Worm (Caenorhabditis elegans) whole organism, mixed stage, embryonic: ENCODE results near the gene nfx-1.

Experiments used
- M03D4.4 ChIP-seq: sonication (generic microtip); optimal IDR thresholded peaks from 2 replicates; lab custom pipeline; 2017; ENCODE audit warnings: mild to moderate bottlenecking, missing genetic modification characterization, missing compliant biosample characterization
- bed-3 ChIP-seq: fragments of 200-800 bp; sonication (Bioruptor generic); optimal IDR thresholded peaks from 3 replicates; lab custom pipeline; 2018; ENCODE audit warnings: mild to moderate bottlenecking, missing genetic modification characterization, moderate library complexity, missing compliant biosample characterization
- blmp-1 ChIP-seq: fragments of 150-350 bp; optimal IDR thresholded peaks from 2 replicates; lab custom pipeline; 2014; ENCODE audit warnings: missing biosample characterization, missing genetic modification characterization
- ceh-39 ChIP-seq: fragments of 150-350 bp; optimal IDR thresholded peaks from 2 replicates; lab custom pipeline; 2014; ENCODE audit warnings: missing biosample characterization, missing genetic modification characterization
- ceh-43 ChIP-seq: fragments of 200-800 bp; sonication (Bioruptor generic); optimal IDR thresholded peaks from 2 replicates; lab custom pipeline; 2018; ENCODE audit warnings: mild to moderate bottlenecking, missing genetic modification characterization, moderate library complexity, missing compliant biosample characterization
- ceh-83 ChIP-seq: fragments of 200-800 bp; sonication (Bioruptor generic); optimal IDR thresholded peaks from 2 replicates; lab custom pipeline; 2018; ENCODE audit warnings: mild to moderate bottlenecking, missing genetic modification characterization, missing compliant biosample characterization
- cnd-1 ChIP-seq: fragments of 200-800 bp; sonication (Bioruptor generic); optimal IDR thresholded peaks from 2 replicates; lab custom pipeline; 2018; ENCODE audit warnings: mild to moderate bottlenecking, missing genetic modification characterization, missing compliant biosample characterization
- elt-1 ChIP-seq: sonication (generic microtip); optimal IDR thresholded peaks from 2 replicates; lab custom pipeline; 2017; ENCODE audit warnings: missing genetic modification characterization, mild to moderate bottlenecking, missing compliant biosample characterization, antibody characterized with exemption, moderate library complexity, borderline replicate concordance; ENCODE audit not compliant: insufficient read depth
- elt-3 ChIP-seq: fragments of 150-350 bp; optimal IDR thresholded peaks from 2 replicates; lab custom pipeline; 2014; ENCODE audit warnings: missing biosample characterization, missing genetic modification characterization
- flh-1 ChIP-seq: fragments of 200-800 bp; sonication (Bioruptor generic); optimal IDR thresholded peaks from 2 replicates; lab custom pipeline; 2018; ENCODE audit warnings: mild to moderate bottlenecking, missing genetic modification characterization, moderate library complexity, missing compliant biosample characterization
- hlh-1 ChIP-seq: fragments of 150-350 bp; optimal IDR thresholded peaks from 2 replicates; lab custom pipeline; 2014; ENCODE audit warnings: missing biosample characterization, missing genetic modification reagents, missing genetic modification characterization
- lin-13 ChIP-seq: fragments of 150-350 bp; optimal IDR thresholded peaks from 2 replicates; lab custom pipeline; 2014; ENCODE audit warnings: missing biosample characterization, missing genetic modification characterization
- lin-32 ChIP-seq: fragments of 200-800 bp; sonication (Bioruptor generic); optimal IDR thresholded peaks from 2 replicates; lab custom pipeline; 2018; ENCODE audit warnings: mild to moderate bottlenecking, missing genetic modification characterization, missing compliant biosample characterization
- lsy-2 ChIP-seq: fragments of 150-350 bp; optimal IDR thresholded peaks from 2 replicates; lab custom pipeline; 2014; ENCODE audit warnings: missing biosample characterization, missing genetic modification characterization
- mep-1 ChIP-seq: fragments of 150-350 bp; optimal IDR thresholded peaks from 2 replicates; lab custom pipeline; 2017; ENCODE audit warnings: missing biosample characterization, missing genetic modification reagents, missing genetic modification characterization, inconsistent platforms
- mls-2 ChIP-seq: sonication (generic microtip); optimal IDR thresholded peaks from 2 replicates; lab custom pipeline; 2016; ENCODE audit warnings: mild to moderate bottlenecking, missing genetic modification characterization, moderate library complexity, missing compliant biosample characterization
- nhr-12 ChIP-seq: fragments of 150-350 bp; optimal IDR thresholded peaks from 2 replicates; lab custom pipeline; 2014; ENCODE audit warnings: missing biosample characterization, missing genetic modification characterization
- nhr-2 ChIP-seq: fragments of 150-350 bp; optimal IDR thresholded peaks from 2 replicates; lab custom pipeline; 2014; ENCODE audit warnings: missing biosample characterization, missing genetic modification characterization
- nhr-237 ChIP-seq: fragments of 150-350 bp; optimal IDR thresholded peaks from 2 replicates; lab custom pipeline; 2014; ENCODE audit warnings: missing biosample characterization, missing genetic modification characterization
- nhr-76 ChIP-seq: sonication (generic microtip); optimal IDR thresholded peaks from 2 replicates; lab custom pipeline; 2017; ENCODE audit warnings: missing biosample characterization, missing genetic modification characterization
- pha-4 ChIP-seq: fragments of 150-350 bp; optimal IDR thresholded peaks from 2 replicates; lab custom pipeline; 2018; ENCODE audit warnings: missing biosample characterization, missing genetic modification reagents, missing genetic modification characterization
- sem-2 ChIP-seq: fragments of 200-800 bp; sonication (Bioruptor generic); optimal IDR thresholded peaks from 2 replicates; lab custom pipeline; 2018; ENCODE audit warnings: mild to moderate bottlenecking, missing genetic modification characterization, missing compliant biosample characterization
- snpc-4 ChIP-seq: fragments of 150-350 bp; optimal IDR thresholded peaks from 2 replicates; lab custom pipeline; 2014; ENCODE audit warnings: missing biosample characterization, missing genetic modification characterization
- sptf-1 ChIP-seq: sonication (generic microtip); optimal IDR thresholded peaks from 2 replicates; lab custom pipeline; 2017; ENCODE audit warnings: mild to moderate bottlenecking, missing genetic modification characterization, moderate library complexity, missing compliant biosample characterization
- unc-39 ChIP-seq: fragments of 150-350 bp; optimal IDR thresholded peaks from 2 replicates; lab custom pipeline; 2014; ENCODE audit warnings: missing biosample characterization, missing genetic modification characterization
- zip-8 ChIP-seq: fragments of 150-350 bp; optimal IDR thresholded peaks from 2 replicates; lab custom pipeline; 2014; ENCODE audit warnings: missing biosample characterization, missing genetic modification characterization
- ztf-11 ChIP-seq: fragments of 150-350 bp; optimal IDR thresholded peaks from 2 replicates; lab custom pipeline; 2014; ENCODE audit warnings: missing biosample characterization, missing genetic modification characterization

nfx-1 gene

DNA sequence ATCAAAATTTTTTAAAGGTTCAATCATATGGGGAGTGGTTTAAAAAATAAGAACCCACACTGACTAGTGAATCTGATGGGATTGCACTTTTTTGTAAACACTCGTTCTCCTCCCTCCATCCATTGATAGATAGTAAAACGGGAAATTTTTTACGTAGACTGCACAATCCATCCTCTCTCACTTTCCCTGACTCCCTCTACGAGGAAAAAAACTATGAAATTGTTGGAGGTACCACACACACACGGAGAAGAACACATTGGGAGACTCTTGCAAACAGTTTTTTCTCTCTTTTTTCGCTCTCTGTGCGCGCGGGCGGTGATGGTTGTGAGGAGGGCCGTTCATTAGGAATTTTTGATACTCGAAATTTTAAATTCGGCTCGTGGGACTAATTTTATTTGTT lies 19.8 kb upstream of the nfx-1 start:
- no peak for TF ChIP-seq nhr-237
- TF ChIP-seq zip-8 (tag; lab: Kevin White, UChicago), result no peak
- no peak for TF ChIP-seq elt-1 (tag; lab: Kevin White, UChicago)
- TF ChIP-seq cnd-1 (tag; lab: Kevin White, UChicago), result no peak
- no peak for TF ChIP-seq snpc-4 (tag; lab: Kevin White, UChicago)
- TF ChIP-seq mls-2 (tag; lab: Kevin White, UChicago), result no peak
- TF ChIP-seq pha-4, result no peak
- TF ChIP-seq sem-2, result no peak
- TF ChIP-seq bed-3, result no peak
- no peak for TF ChIP-seq ceh-43 (GFP tag; lab: Kevin White, UChicago)
- TF ChIP-seq ceh-39 (tag; lab: Kevin White, UChicago), result no peak
- no peak for TF ChIP-seq ztf-11 (tag; lab: Kevin White, UChicago)
- no peak for TF ChIP-seq blmp-1 (tag; lab: Kevin White, UChicago)
- no peak for TF ChIP-seq lin-13 (tag; lab: Kevin White, UChicago)
- TF ChIP-seq lsy-2 (tag; lab: Kevin White, UChicago), result no peak
- no peak for TF ChIP-seq elt-3 (tag; lab: Kevin White, UChicago)
- no peak for TF ChIP-seq nhr-76 (tag; lab: Kevin White, UChicago)

DNA sequence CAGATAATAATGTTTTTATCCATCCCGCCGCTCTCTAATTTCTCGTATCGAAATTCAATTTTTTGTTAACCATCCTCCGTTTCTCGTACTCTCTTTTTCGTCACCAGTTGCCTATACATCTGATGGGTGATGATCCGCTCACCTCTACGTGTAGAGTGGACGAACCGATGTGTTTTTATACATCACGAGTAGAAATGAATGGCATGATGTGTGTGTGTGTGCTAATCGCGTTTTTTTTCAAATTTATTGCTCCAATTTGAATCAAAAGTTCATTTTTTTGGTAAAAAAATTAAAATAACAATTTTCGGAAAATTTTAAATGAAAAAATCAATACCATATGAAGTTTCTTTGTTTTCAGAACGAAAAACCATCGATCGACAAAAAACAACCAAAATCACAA lies 19.2 kb upstream of the nfx-1 start:
- no peak for TF ChIP-seq sptf-1 (tag; lab: Kevin White, UChicago)
- no peak for TF ChIP-seq nhr-237
- no peak for TF ChIP-seq ceh-43 (GFP tag; lab: Kevin White, UChicago)
- TF ChIP-seq lin-32 (GFP tag; lab: Kevin White, UChicago), result no peak
- TF ChIP-seq nhr-12 (tag; lab: Kevin White, UChicago), result no peak
- no peak for TF ChIP-seq ceh-83 (GFP tag; lab: Kevin White, UChicago)
- no peak for TF ChIP-seq ceh-39 (tag; lab: Kevin White, UChicago)
- TF ChIP-seq lsy-2 (tag; lab: Kevin White, UChicago), result no peak
- no peak for TF ChIP-seq nhr-2 (tag; lab: Kevin White, UChicago)
- TF ChIP-seq hlh-1 (tag; lab: Kevin White, UChicago), result no peak
- no peak for TF ChIP-seq unc-39 (tag; lab: Kevin White, UChicago)
- TF ChIP-seq pha-4, result no peak
- no peak for TF ChIP-seq ztf-11 (tag; lab: Kevin White, UChicago)
- no peak for TF ChIP-seq mls-2 (tag; lab: Kevin White, UChicago)
- no peak for TF ChIP-seq cnd-1 (tag; lab: Kevin White, UChicago)
- no peak for TF ChIP-seq mep-1

DNA sequence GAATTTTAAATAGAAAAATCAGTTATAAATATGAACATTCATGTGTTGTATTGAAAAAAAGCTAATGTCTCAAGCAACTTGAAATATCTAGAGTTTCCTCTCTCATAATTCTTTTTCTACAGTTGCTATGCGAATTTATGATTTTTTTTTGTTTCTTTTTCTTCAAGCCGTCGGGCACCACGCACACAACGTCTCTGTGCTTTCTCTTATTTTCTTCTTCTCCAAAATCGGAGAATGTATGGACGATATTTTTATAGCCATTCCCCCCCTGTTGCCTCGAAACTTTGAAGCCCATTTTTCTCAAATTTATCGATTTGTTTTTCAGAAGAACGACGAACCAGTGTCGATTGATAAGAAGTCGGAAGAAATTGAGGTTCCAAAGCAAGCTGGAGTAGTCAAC lies 18.4 kb upstream of the nfx-1 start:
- TF ChIP-seq sptf-1 (tag; lab: Kevin White, UChicago), result no peak
- no peak for TF ChIP-seq snpc-4 (tag; lab: Kevin White, UChicago)
- TF ChIP-seq ceh-43 (GFP tag; lab: Kevin White, UChicago), result no peak
- no peak for TF ChIP-seq hlh-1 (tag; lab: Kevin White, UChicago)
- TF ChIP-seq unc-39 (tag; lab: Kevin White, UChicago), result no peak
- TF ChIP-seq blmp-1 (tag; lab: Kevin White, UChicago), result no peak
- TF ChIP-seq lin-13 (tag; lab: Kevin White, UChicago), result no peak
- no peak for TF ChIP-seq lin-32 (GFP tag; lab: Kevin White, UChicago)

DNA sequence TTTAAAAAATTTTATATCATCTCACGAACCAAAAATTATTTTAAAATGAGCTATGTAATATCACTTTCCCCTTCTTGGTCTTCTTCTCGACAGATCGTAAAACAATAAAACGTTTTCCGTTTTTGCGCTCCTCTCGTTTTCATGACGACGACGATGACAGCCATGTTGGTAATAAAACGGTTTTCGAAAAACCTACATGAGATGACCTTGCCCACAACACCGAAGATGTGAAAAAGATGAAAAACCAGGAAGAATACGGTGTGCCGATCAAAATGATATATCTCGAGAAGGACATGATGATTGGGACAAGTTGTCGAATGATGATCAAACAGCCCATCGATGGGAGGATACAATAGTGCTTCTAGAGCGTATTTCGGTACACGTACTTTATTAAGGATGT lies 16.5 kb upstream of the nfx-1 start:
- TF ChIP-seq elt-1 (tag; lab: Kevin White, UChicago) (no peak), bed-3 (no peak), unc-39 (tag; lab: Kevin White, UChicago) (no peak), M03D4.4 (no peak), lin-13 (tag; lab: Kevin White, UChicago) (no peak), nhr-237 (no peak), blmp-1 (tag; lab: Kevin White, UChicago) (no peak), lsy-2 (tag; lab: Kevin White, UChicago) (no peak), mls-2 (tag; lab: Kevin White, UChicago) (no peak), snpc-4 (tag; lab: Kevin White, UChicago) (no peak), flh-1 (GFP tag; lab: Kevin White, UChicago) (no peak)

DNA sequence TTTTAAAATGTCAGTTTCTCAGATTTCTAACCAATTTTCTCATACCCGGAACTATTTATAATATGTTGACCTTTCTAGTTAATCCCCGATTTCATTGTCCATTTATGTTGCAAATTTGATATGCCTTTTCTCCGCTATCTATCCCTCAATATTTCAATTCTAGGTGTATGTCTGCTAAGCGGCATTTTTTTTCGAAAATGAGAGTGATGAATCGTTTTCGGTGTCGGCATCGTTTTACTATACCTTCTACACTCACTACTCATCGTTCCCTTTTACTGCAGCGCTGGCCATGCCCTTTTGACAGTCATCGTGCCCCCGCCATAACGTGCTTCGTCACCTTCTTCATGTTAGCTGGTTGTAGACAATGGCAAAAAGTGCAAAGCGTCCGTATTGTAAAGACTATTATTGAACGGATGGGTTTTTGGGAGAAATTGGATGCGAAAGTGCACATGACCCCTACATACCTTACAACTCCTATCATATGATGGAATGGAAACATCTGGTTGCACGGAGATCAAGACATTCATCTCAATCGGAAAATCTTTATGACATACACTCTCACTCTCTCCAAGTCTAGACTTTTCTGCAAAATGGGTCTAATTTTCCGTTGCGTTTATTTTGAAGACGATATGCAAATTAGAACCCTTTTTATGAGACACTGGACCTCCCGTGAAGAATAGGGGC lies 15.9 kb upstream of the nfx-1 start:
- TF ChIP-seq cnd-1 (tag; lab: Kevin White, UChicago) (no peak), mls-2 (tag; lab: Kevin White, UChicago) (no peak), lin-13 (tag; lab: Kevin White, UChicago) (no peak), zip-8 (tag; lab: Kevin White, UChicago) (no peak)
